Worm (Caenorhabditis elegans): ENCODE measurements around the gene inx-7.

The inx-7 gene

ce11 chrIV:5979818-5980217, 33.4 kb upstream of the inx-7 start:
- TF ChIP-seq egl-27 (tag; optimal IDR thresholded peaks at IDR 0.05) (no peak), nhr-77 (tag; optimal IDR thresholded peaks at IDR 0.05) (no peak), nhr-10 (tag; optimal IDR thresholded peaks at IDR 0.05) (no peak), unc-62 (GFP tag; optimal IDR thresholded peaks at IDR 0.05) (no peak), ceh-16 (tag; optimal IDR thresholded peaks at IDR 0.05) (no peak), peb-1 (tag; optimal IDR thresholded peaks at IDR 0.05) (no peak), ztf-1 (GFP tag; conservative IDR thresholded peaks at IDR 0.05) (no peak), aly-2 (tag; optimal IDR thresholded peaks at IDR 0.05) (no peak)

- TF ChIP-seq nhr-77 (tag; optimal IDR thresholded peaks at IDR 0.05), result no peak
- peak in 1 of 2 experiments; percentile 6 for TF ChIP-seq lsy-2 (tag; optimal IDR thresholded peaks at IDR 0.05)
- TF ChIP-seq crh-2 (tag; optimal IDR thresholded peaks at IDR 0.05), result peak; percentile 52
- TF ChIP-seq mdl-1 (tag; optimal IDR thresholded peaks at IDR 0.05), result peak in 1 of 2 experiments; percentile 25
- no peak for TF ChIP-seq ZK546.5 (tag; optimal IDR thresholded peaks at IDR 0.05)
- peak; percentile 52 for TF ChIP-seq mab-5 (tag; optimal IDR thresholded peaks at IDR 0.05)
Observed at ce11 chrIV:5977276-5977675, 30.8 kb upstream of the inx-7 start.

ce11 chrIV:5975202-5975601, 28.8 kb upstream of the inx-7 start, which contains the start of gene unc-44:
Gene unc-44, plus strand, starts transcription at chrIV:5975557.
- TF ChIP-seq ztf-1 (GFP tag; conservative IDR thresholded peaks at IDR 0.05) (no peak), crh-2 (tag; optimal IDR thresholded peaks at IDR 0.05) (no peak), nhr-21 (tag; optimal IDR thresholded peaks at IDR 0.05) (no peak), dmd-4 (tag; optimal IDR thresholded peaks at IDR 0.05) (no peak), unc-55 (GFP tag; optimal IDR thresholded peaks at IDR 0.05) (no peak), sma-9 (GFP tag; optimal IDR thresholded peaks at IDR 0.05) (no peak), sma-9 (tag; optimal IDR thresholded peaks at IDR 0.05) (no peak), elt-1 (tag; optimal IDR thresholded peaks at IDR 0.05) (no peak), ZK546.5 (tag; optimal IDR thresholded peaks at IDR 0.05) (no peak), lin-13 (GFP tag; optimal IDR thresholded peaks at IDR 0.05) (no peak), unc-39 (tag; optimal IDR thresholded peaks at IDR 0.05) (no peak), sma-3 (GFP tag; optimal IDR thresholded peaks at IDR 0.05) (no peak), ceh-82 (tag; optimal IDR thresholded peaks at IDR 0.05) (no peak), sem-4 (tag; optimal IDR thresholded peaks at IDR 0.05) (no peak)

ce11 chrIV:5973947-5974495, 27.6 kb upstream of the inx-7 start:
- TF ChIP-seq F13H6.1 (tag; optimal IDR thresholded peaks at IDR 0.05), result peak; percentile 70
- peak; percentile 41 to 43 for TF ChIP-seq lsy-2 (tag; optimal IDR thresholded peaks at IDR 0.05)
- peak; percentile 72 for TF ChIP-seq unc-55 (GFP tag; optimal IDR thresholded peaks at IDR 0.05)
- peak; percentile 76 for TF ChIP-seq nhr-129 (tag; optimal IDR thresholded peaks at IDR 0.05)
- peak; percentile 63 for TF ChIP-seq sma-9 (GFP tag; optimal IDR thresholded peaks at IDR 0.05)
- TF ChIP-seq sma-9 (tag; optimal IDR thresholded peaks at IDR 0.05), result no peak
- TF ChIP-seq ceh-16 (tag; optimal IDR thresholded peaks at IDR 0.05), result no peak
- TF ChIP-seq ZK546.5 (tag; optimal IDR thresholded peaks at IDR 0.05), result no peak
- no peak for TF ChIP-seq nhr-11 (tag; optimal IDR thresholded peaks at IDR 0.05)
- TF ChIP-seq ama-1 (optimal IDR thresholded peaks at IDR 0.05), result no peak
- TF ChIP-seq snpc-4 (tag; optimal IDR thresholded peaks at IDR 0.05), result peak; percentile 9
- peak; percentile 19 for TF ChIP-seq mab-5 (tag; optimal IDR thresholded peaks at IDR 0.05)
- TF ChIP-seq lin-11 (tag; optimal IDR thresholded peaks at IDR 0.05), result peak; percentile 46
- peak; percentile 24 for TF ChIP-seq crh-2 (tag; optimal IDR thresholded peaks at IDR 0.05)
- TF ChIP-seq zag-1 (tag; optimal IDR thresholded peaks at IDR 0.05), result peak; percentile 42
- no peak for TF ChIP-seq ceh-82 (tag; optimal IDR thresholded peaks at IDR 0.05)
- no peak for TF ChIP-seq nhr-237 (tag; optimal IDR thresholded peaks at IDR 0.05)
- TF ChIP-seq C34F6.9 (tag; optimal IDR thresholded peaks at IDR 0.05), result peak; percentile 81
- peak; percentile 20 for TF ChIP-seq lin-39 (tag; optimal IDR thresholded peaks at IDR 0.05)
- TF ChIP-seq sem-4 (tag; optimal IDR thresholded peaks at IDR 0.05), result peak; percentile 15
- peak in 1 of 2 experiments; percentile 37 for TF ChIP-seq mdl-1 (tag; optimal IDR thresholded peaks at IDR 0.05)
- peak; percentile 25 for TF ChIP-seq nhr-6 (tag; optimal IDR thresholded peaks at IDR 0.05)

ce11 chrIV:5970526-5970925, 24.1 kb upstream of the inx-7 start:
- TF ChIP-seq alr-1 (tag; optimal IDR thresholded peaks at IDR 0.05) (no peak), nhr-10 (tag; optimal IDR thresholded peaks at IDR 0.05) (no peak), ztf-1 (GFP tag; conservative IDR thresholded peaks at IDR 0.05) (no peak), ZK546.5 (tag; optimal IDR thresholded peaks at IDR 0.05) (no peak), sma-9 (GFP tag; optimal IDR thresholded peaks at IDR 0.05) (no peak), sma-9 (tag; optimal IDR thresholded peaks at IDR 0.05) (no peak), aly-2 (tag; optimal IDR thresholded peaks at IDR 0.05) (no peak), nhr-129 (tag; optimal IDR thresholded peaks at IDR 0.05) (no peak), nhr-23 (tag; optimal IDR thresholded peaks at IDR 0.05) (no peak), unc-62 (GFP tag; optimal IDR thresholded peaks at IDR 0.05) (no peak), ama-1 (optimal IDR thresholded peaks at IDR 0.05) (no peak), elt-1 (tag; optimal IDR thresholded peaks at IDR 0.05) (no peak), unc-55 (GFP tag; optimal IDR thresholded peaks at IDR 0.05) (no peak), R02D3.7 (tag; optimal IDR thresholded peaks at IDR 0.05) (no peak), lin-13 (GFP tag; optimal IDR thresholded peaks at IDR 0.05) (no peak), ceh-82 (tag; optimal IDR thresholded peaks at IDR 0.05) (no peak), nhr-77 (tag; optimal IDR thresholded peaks at IDR 0.05) (no peak), nhr-11 (tag; optimal IDR thresholded peaks at IDR 0.05) (no peak), crh-2 (tag; optimal IDR thresholded peaks at IDR 0.05) (no peak)
